Fruit fly (Drosophila melanogaster): Measurements from ENCODE around the gene CG17258.

CG17258 gene

DNA sequence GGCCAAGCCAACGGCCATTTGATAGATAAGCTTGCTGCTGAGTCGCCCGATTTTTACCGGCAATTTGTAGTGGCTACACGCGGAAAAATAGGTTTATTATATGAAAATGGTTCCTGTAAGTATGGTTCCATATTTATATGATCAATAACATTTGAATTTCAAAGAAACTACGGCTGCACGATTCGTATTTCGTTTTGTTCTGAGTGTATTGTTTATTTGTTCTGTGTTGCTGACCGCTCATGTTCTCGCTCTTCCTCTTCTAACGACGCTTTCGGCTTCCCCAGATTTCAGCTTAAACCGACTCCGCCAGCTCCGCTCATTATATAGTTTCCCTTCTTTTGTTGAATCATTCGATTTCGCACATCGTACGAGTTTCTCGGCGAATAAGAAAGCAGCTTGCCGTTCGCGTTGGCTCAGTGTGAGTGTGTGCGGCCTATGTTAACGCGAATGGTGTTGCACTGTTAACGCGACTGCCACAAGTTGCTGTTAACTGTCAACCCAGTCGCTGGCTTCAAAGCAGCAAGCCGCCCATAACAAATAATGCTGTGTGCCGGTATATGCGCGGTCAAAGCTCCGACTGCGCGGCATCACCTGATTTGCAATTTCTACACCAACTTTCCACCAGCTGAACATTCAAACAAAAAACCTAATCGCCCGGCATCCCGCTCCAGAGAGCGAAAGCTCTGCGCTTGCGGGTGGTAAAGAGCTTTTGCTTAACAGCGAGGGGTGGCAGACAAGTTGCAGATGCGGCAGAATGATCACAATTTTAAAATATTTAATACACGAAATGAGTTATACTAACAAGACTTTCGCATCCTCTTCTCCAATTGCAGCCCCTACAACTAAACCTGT is 23.9 kb upstream of the CG17258 start (continued):
- peak; percentile 39; the same call in 1 of the 2 replicates for TF ChIP-seq CG3847 (GFP tag; IDR thresholded peaks at IDR 0.05)
- no peak for TF ChIP-seq ac (GFP tag; optimal IDR thresholded peaks at IDR 0.05)
- TF ChIP-seq vfl (GFP tag; optimal IDR thresholded peaks at IDR 0.05): peak; percentile 40
- no peak for TF ChIP-seq emc (GFP tag; optimal IDR thresholded peaks at IDR 0.05)
- peak; percentile 61 for TF ChIP-seq Meics (GFP tag; optimal IDR thresholded peaks at IDR 0.05)
- TF ChIP-seq slbo (GFP tag; IDR thresholded peaks at IDR 0.05): peak; percentile 76
- peak; percentile 9; the same call in 1 of the 3 replicates for TF ChIP-seq CG14050 (GFP tag; IDR thresholded peaks at IDR 0.05)
- no peak for TF ChIP-seq CG43689 (GFP tag; IDR thresholded peaks at IDR 0.05)
- peak; percentile 50 for TF ChIP-seq gro (GFP tag; optimal IDR thresholded peaks at IDR 0.05)
- TF ChIP-seq CG8765 (GFP tag; IDR thresholded peaks at IDR 0.05): no peak
- TF ChIP-seq CG3407 (GFP tag; optimal IDR thresholded peaks at IDR 0.05): no peak
- no peak for TF ChIP-seq pros (GFP tag; optimal IDR thresholded peaks at IDR 0.05)
- no peak for TF ChIP-seq CG31365 (tag; optimal IDR thresholded peaks at IDR 0.05)
- peak; percentile 12 for TF ChIP-seq BtbVII (GFP tag; optimal IDR thresholded peaks at IDR 0.05)
- no peak for TF ChIP-seq NC2α (GFP tag; optimal IDR thresholded peaks at IDR 0.05)
- no peak for TF ChIP-seq CG8924 (tag; optimal IDR thresholded peaks at IDR 0.05)
- peak; percentile 62 for TF ChIP-seq Atf6 (GFP tag; IDR thresholded peaks at IDR 0.05)
- TF ChIP-seq seq (GFP tag; IDR thresholded peaks at IDR 0.05): no peak
- peak; percentile 64 for TF ChIP-seq lilli (GFP tag; optimal IDR thresholded peaks at IDR 0.05)
- TF ChIP-seq Fer3 (tag; optimal IDR thresholded peaks at IDR 0.05): peak; percentile 30
- peak; percentile 20 for TF ChIP-seq CG16815 (GFP tag; optimal IDR thresholded peaks at IDR 0.05)
- peak; percentile 44 for TF ChIP-seq CG3281 (GFP tag; optimal IDR thresholded peaks at IDR 0.05)
- no peak for TF ChIP-seq phol (tag; optimal IDR thresholded peaks at IDR 0.05)
- TF ChIP-seq Dp (GFP tag; optimal IDR thresholded peaks at IDR 0.05): peak; percentile 21
- TF ChIP-seq mirr (GFP tag; optimal IDR thresholded peaks at IDR 0.05): peak; percentile 40
- peak; percentile 3 for TF ChIP-seq CG9876 (GFP tag; optimal IDR thresholded peaks at IDR 0.05)
- TF ChIP-seq CG2678 (tag; optimal IDR thresholded peaks at IDR 0.05): peak; percentile 37
- peak; percentile 11 for TF ChIP-seq Xbp1 (GFP tag; optimal IDR thresholded peaks at IDR 0.05)
- TF ChIP-seq Usf (GFP tag; optimal IDR thresholded peaks at IDR 0.05): peak; percentile 28
- TF ChIP-seq pzg (GFP tag; optimal IDR thresholded peaks at IDR 0.05): no peak
- no peak for TF ChIP-seq CG7271 (tag; optimal IDR thresholded peaks at IDR 0.05)
- no peak for TF ChIP-seq org-1 (GFP tag; optimal IDR thresholded peaks at IDR 0.05)
- TF ChIP-seq Camta (GFP tag; optimal IDR thresholded peaks at IDR 0.05): peak; percentile 22
- no peak for TF ChIP-seq CG2199 (GFP tag; IDR thresholded peaks at IDR 0.05)
- TF ChIP-seq ci (GFP tag; IDR thresholded peaks at IDR 0.05): 0 out of 3 replicates have a peak, but pooled peaks have one; percentile 23
- TF ChIP-seq CG18599 (GFP tag; optimal IDR thresholded peaks at IDR 0.05): peak; percentile 51
- no peak for TF ChIP-seq CG13624 (GFP tag; optimal IDR thresholded peaks at IDR 0.05)
- peak; percentile 46; the same call in 2 of the 3 replicates for TF ChIP-seq Aef1 (GFP tag; IDR thresholded peaks at IDR 0.05)
- TF ChIP-seq CHES-1-like (GFP tag; optimal IDR thresholded peaks at IDR 0.05): peak; percentile 52
- TF ChIP-seq wdn (GFP tag; IDR thresholded peaks at IDR 0.05): 0 out of 2 replicates have a peak, but pooled peaks have one; percentile 36
- peak; percentile 21 for TF ChIP-seq CG10209 (GFP tag; optimal IDR thresholded peaks at IDR 0.05)
- peak; percentile 44; the same call in 1 of the 2 replicates for TF ChIP-seq CG11085 (GFP tag; IDR thresholded peaks at IDR 0.05)
- no peak for TF ChIP-seq dmrt11E (tag; optimal IDR thresholded peaks at IDR 0.05)
- TF ChIP-seq CG32767 (GFP tag; IDR thresholded peaks at IDR 0.05): no peak; the same call in 1 of the 2 replicates
- no peak for TF ChIP-seq CG34224 (GFP tag; IDR thresholded peaks at IDR 0.05; ENCODE audit: partially characterized antibody)
- TF ChIP-seq CG13894 (tag; optimal IDR thresholded peaks at IDR 0.05): peak; percentile 96
- TF ChIP-seq HHEX (GFP tag; optimal IDR thresholded peaks at IDR 0.05): no peak
- TF ChIP-seq Dek (tag; optimal IDR thresholded peaks at IDR 0.05): no peak
- TF ChIP-seq psq (GFP tag; optimal IDR thresholded peaks at IDR 0.05): no peak
